Worm (Caenorhabditis elegans): Measurements from ENCODE around the gene ZK829.9.

ZK829.9 gene

ce11 chrIV:11959573-11959972 lies 10.8 kb upstream of the ZK829.9 start, which contains the start of gene tgt-1:
TSS of gene tgt-1 (minus strand) at chrIV:11959804.
- TF ChIP-seq repo-1 (tag; optimal IDR thresholded peaks at IDR 0.05), result peak; percentile 3
- TF ChIP-seq hsf-1 (GFP tag; IDR thresholded peaks at IDR 0.05), result 0 out of 2 replicates have a peak, but pooled peaks have one; percentile 22
- no peak for TF ChIP-seq let-526 (GFP tag; IDR thresholded peaks at IDR 0.05)
- TF ChIP-seq ama-1 (optimal IDR thresholded peaks at IDR 0.05), result no peak
- peak in 1 of 2 experiments; percentile 49 for TF ChIP-seq ama-1 (GFP tag; optimal IDR thresholded peaks at IDR 0.05)
- peak; percentile 66 for TF ChIP-seq nfyb-1 (GFP tag; IDR thresholded peaks at IDR 0.05)
- no peak for TF ChIP-seq cebp-1 (GFP tag; IDR thresholded peaks at IDR 0.05)
- TF ChIP-seq cebp-1 (tag; optimal IDR thresholded peaks at IDR 0.05), result peak; percentile 29
- peak; percentile 16 for TF ChIP-seq tlf-1 (GFP tag; optimal IDR thresholded peaks at IDR 0.05)
- no peak for TF ChIP-seq ZK185.1 (tag; optimal IDR thresholded peaks at IDR 0.05; ENCODE audit: poor library complexity, severe bottlenecking)
- TF ChIP-seq F39B2.1 (GFP tag; IDR thresholded peaks at IDR 0.05), result no peak
- TF ChIP-seq snpc-4 (GFP tag; optimal IDR thresholded peaks at IDR 0.05), result no peak
- TF ChIP-seq snpc-4 (tag; optimal IDR thresholded peaks at IDR 0.05), result peak in 2 of 4 experiments; percentile 3 to 40
- TF ChIP-seq mcd-1 (GFP tag; IDR thresholded peaks at IDR 0.05), result 0 out of 2 replicates have a peak, but pooled peaks have one; percentile 13
- TF ChIP-seq B0336.3 (GFP tag; IDR thresholded peaks at IDR 0.05), result peak; percentile 60; the same call in 1 of the 2 replicates
- peak; percentile 82 for TF ChIP-seq madf-3 (GFP tag; IDR thresholded peaks at IDR 0.05)
- TF ChIP-seq tbp1 (GFP tag; optimal IDR thresholded peaks at IDR 0.05), result peak; percentile 7
- TF ChIP-seq madf-6 (GFP tag; IDR thresholded peaks at IDR 0.05), result peak; percentile 41

- TF ChIP-seq F49E8.2 (tag; optimal IDR thresholded peaks at IDR 0.05; ENCODE audit: insufficient read depth) (peak; percentile 30), dpl-1 (GFP tag; optimal IDR thresholded peaks at IDR 0.05) (peak; percentile 81), die-1 (tag; optimal IDR thresholded peaks at IDR 0.05) (no peak), rcor-1 (GFP tag; IDR thresholded peaks at IDR 0.05) (peak; percentile 50), zfh-2 (GFP tag; conservative IDR thresholded peaks at IDR 0.05) (no peak), lag-1 (GFP tag; IDR thresholded peaks at IDR 0.05) (no peak), nhr-120 (GFP tag; IDR thresholded peaks at IDR 0.05) (no peak), K12H6.12 (tag; optimal IDR thresholded peaks at IDR 0.05) (no peak), unc-62 (GFP tag; optimal IDR thresholded peaks at IDR 0.05) (no peak), mes-4 (tag; optimal IDR thresholded peaks at IDR 0.05) (no peak), madf-8 (GFP tag; conservative IDR thresholded peaks at IDR 0.05) (peak; percentile 38), ztf-28 (GFP tag; IDR thresholded peaks at IDR 0.05) (no peak), F55B11.4 (tag; optimal IDR thresholded peaks at IDR 0.05; ENCODE audit: borderline replicate concordance, insufficient read depth) (no peak), let-607 (tag; optimal IDR thresholded peaks at IDR 0.05) (no peak), hsf-1 (GFP tag; IDR thresholded peaks at IDR 0.05) (no peak), pbrm-1 (GFP tag; IDR thresholded peaks at IDR 0.05) (peak; percentile 63; the same call in 1 of the 2 replicates), F33H1.4 (GFP tag; IDR thresholded peaks at IDR 0.05) (peak; percentile 67), nhr-179 (tag; optimal IDR thresholded peaks at IDR 0.05) (no peak), ceh-58 (GFP tag; IDR thresholded peaks at IDR 0.05) (no peak), akir-1 (GFP tag; optimal IDR thresholded peaks at IDR 0.05) (no peak), tlf-1 (GFP tag; optimal IDR thresholded peaks at IDR 0.05) (peak; percentile 29), T07F8.4 (tag; optimal IDR thresholded peaks at IDR 0.05) (no peak), lin-54 (GFP tag; optimal IDR thresholded peaks at IDR 0.05) (peak; percentile 96), ccch-3 (GFP tag; optimal IDR thresholded peaks at IDR 0.05) (no peak), rec-8 (tag; optimal IDR thresholded peaks at IDR 0.05) (no peak), mxl-1 (tag; optimal IDR thresholded peaks at IDR 0.05) (no peak), Y67H2A.10 (GFP tag; conservative IDR thresholded peaks at IDR 0.05) (no peak), fkh-3 (tag; optimal IDR thresholded peaks at IDR 0.05) (no peak), Y79H2A.3 (GFP tag; conservative IDR thresholded peaks at IDR 0.05) (no peak), cebp-2 (GFP tag; IDR thresholded peaks at IDR 0.05) (no peak), unc-130 (GFP tag; optimal IDR thresholded peaks at IDR 0.05) (no peak)
Measured at ce11 chrIV:11961485-11962255, 8.7 kb upstream of the ZK829.9 start, which contains the start of gene ZK829.7. TSS of gene ZK829.7 (minus strand) at chrIV:11961535.
